Fruit fly (Drosophila melanogaster) whole organism, embryonic: ENCODE measurements around the gene Lcp65Ad.

ENCODE experiments used
- Atf3 ChIP-seq: fragments of 200-800 bp; sonication (Bioruptor generic); optimal IDR thresholded peaks from 3 replicates; lab custom pipeline; 2016; ENCODE audit warnings: missing biosample characterization, missing genetic modification characterization
- Atf6 ChIP-seq: fragments of 200-800 bp; sonication (Bioruptor generic); IDR thresholded peaks from 2 replicates; pipeline ENCODE4 v1.3.6; 2022; ENCODE audit warnings: missing biosample characterization, missing genetic modification characterization
- B-H1 ChIP-seq: fragments of 200-800 bp; sonication (Bioruptor generic); IDR thresholded peaks from 3 replicates; pipeline ENCODE4 v1.3.6; 2022; ENCODE audit warnings: missing biosample characterization, missing genetic modification characterization
- B-H2 ChIP-seq: fragments of 200-800 bp; sonication (Bioruptor generic); optimal IDR thresholded peaks from 2 replicates; lab custom pipeline; 2018; ENCODE audit warnings: missing biosample characterization, mild to moderate bottlenecking, missing genetic modification characterization
- Bteb2 ChIP-seq: fragments of 200-800 bp; sonication (Bioruptor generic); optimal IDR thresholded peaks from 2 replicates; lab custom pipeline; 2016; ENCODE audit warnings: missing biosample characterization, missing genetic modification characterization
- CG10147 ChIP-seq: fragments of 200-800 bp; sonication (Bioruptor generic); optimal IDR thresholded peaks from 2 replicates; lab custom pipeline; 2019; ENCODE audit warnings: missing biosample characterization, mild to moderate bottlenecking, missing genetic modification characterization, moderate library complexity
- CG1024 ChIP-seq: fragments of 200-800 bp; sonication (Bioruptor generic); IDR thresholded peaks from 2 replicates; pipeline ENCODE4 v1.3.6; 2022; ENCODE audit warnings: missing biosample characterization, missing genetic modification characterization
- CG10565 ChIP-seq: fragments of 200-800 bp; sonication (Bioruptor generic); optimal IDR thresholded peaks from 3 replicates; lab custom pipeline; 2016; ENCODE audit warnings: missing biosample characterization, mild to moderate bottlenecking, missing genetic modification characterization
- CG11247 ChIP-seq: fragments of 200-800 bp; sonication (Bioruptor generic); IDR thresholded peaks from 2 replicates; pipeline ENCODE4 v1.3.6; 2022; ENCODE audit warnings: missing biosample characterization, missing genetic modification characterization
- CG13894 ChIP-seq: fragments of 200-800 bp; sonication (Bioruptor generic); optimal IDR thresholded peaks from 3 replicates; lab custom pipeline; 2018; ENCODE audit warnings: missing biosample characterization, mild to moderate bottlenecking, missing genetic modification characterization, moderate library complexity
- CG15011 ChIP-seq: fragments of 200-800 bp; sonication (Bioruptor generic); optimal IDR thresholded peaks from 3 replicates; lab custom pipeline; 2018; ENCODE audit warnings: missing biosample characterization, mild to moderate bottlenecking, missing genetic modification characterization
- CG15479 ChIP-seq: fragments of 200-800 bp; sonication (Bioruptor generic); optimal IDR thresholded peaks from 3 replicates; lab custom pipeline; 2019; ENCODE audit warnings: missing biosample characterization, mild to moderate bottlenecking, missing genetic modification characterization, moderate library complexity
- CG1602 ChIP-seq: fragments of 200-800 bp; sonication (Bioruptor generic); optimal IDR thresholded peaks from 3 replicates; lab custom pipeline; 2016; ENCODE audit warnings: missing biosample characterization, missing genetic modification characterization
- CG17186 ChIP-seq: fragments of 200-800 bp; sonication (Bioruptor generic); optimal IDR thresholded peaks from 3 replicates; lab custom pipeline; 2017; ENCODE audit warnings: missing biosample characterization, missing genetic modification reagents, missing genetic modification characterization
- CG17802 ChIP-seq: fragments of 200-800 bp; sonication (Bioruptor generic); optimal IDR thresholded peaks from 2 replicates; lab custom pipeline; 2018; ENCODE audit warnings: missing biosample characterization, mild to moderate bottlenecking, missing genetic modification characterization, moderate library complexity
- CG2875 ChIP-seq: fragments of 200-800 bp; sonication (Bioruptor generic); optimal IDR thresholded peaks from 2 replicates; lab custom pipeline; 2017; ENCODE audit warnings: missing biosample characterization, mild to moderate bottlenecking, missing genetic modification characterization, missing genetic modification reagents
- CG3281 ChIP-seq: fragments of 200-800 bp; sonication (Bioruptor generic); optimal IDR thresholded peaks from 3 replicates; lab custom pipeline; 2017; ENCODE audit warnings: missing biosample characterization, mild to moderate bottlenecking, missing genetic modification characterization
- CG4617 ChIP-seq: fragments of 200-800 bp; sonication (Bioruptor generic); optimal IDR thresholded peaks from 3 replicates; lab custom pipeline; 2016; ENCODE audit warnings: missing biosample characterization, missing genetic modification characterization, borderline replicate concordance
- CG6254 ChIP-seq: fragments of 200-800 bp; sonication (Bioruptor generic); optimal IDR thresholded peaks from 3 replicates; lab custom pipeline; 2017; ENCODE audit warnings: mild to moderate bottlenecking, missing biosample characterization, missing genetic modification reagents, missing genetic modification characterization
- CG7271 ChIP-seq: fragments of 200-800 bp; sonication (Bioruptor generic); optimal IDR thresholded peaks from 2 replicates; lab custom pipeline; 2018; ENCODE audit warnings: missing biosample characterization, mild to moderate bottlenecking, missing genetic modification characterization, moderate library complexity
- CkIIα-i1 ChIP-seq: fragments of 200-800 bp; sonication (Bioruptor generic); IDR thresholded peaks from 2 replicates; pipeline ENCODE4 v1.3.6; 2022; ENCODE audit warnings: missing biosample characterization, missing genetic modification characterization
- CrebB ChIP-seq: fragments of 200-800 bp; sonication (Bioruptor generic); optimal IDR thresholded peaks from 3 replicates; lab custom pipeline; 2018; ENCODE audit warnings: missing biosample characterization, mild to moderate bottlenecking, missing genetic modification characterization
- Dad ChIP-seq: fragments of 200-800 bp; sonication (Bioruptor generic); optimal IDR thresholded peaks from 3 replicates; lab custom pipeline; 2016; ENCODE audit warnings: missing biosample characterization, missing genetic modification characterization
- Doc3 ChIP-seq: fragments of 200-800 bp; sonication (Bioruptor generic); IDR thresholded peaks from 3 replicates; pipeline ENCODE4 v1.3.6; 2022; ENCODE audit warnings: missing biosample characterization, missing genetic modification characterization; ENCODE audit not compliant: partially characterized antibody
- HLH3B ChIP-seq: fragments of 200-800 bp; sonication (Bioruptor generic); IDR thresholded peaks from 2 replicates; pipeline ENCODE4 v1.3.6; 2022; ENCODE audit warnings: missing biosample characterization, missing genetic modification characterization
- HLH54F ChIP-seq: fragments of 200-800 bp; sonication (Bioruptor generic); optimal IDR thresholded peaks from 3 replicates; lab custom pipeline; 2016; ENCODE audit warnings: missing biosample characterization, missing genetic modification characterization
- Hey ChIP-seq: fragments of 200-800 bp; sonication (Bioruptor generic); optimal IDR thresholded peaks from 3 replicates; lab custom pipeline; 2018; ENCODE audit warnings: missing biosample characterization, mild to moderate bottlenecking, missing genetic modification characterization
- Max ChIP-seq: fragments of 200-800 bp; sonication (Bioruptor generic); optimal IDR thresholded peaks from 2 replicates; lab custom pipeline; 2016; ENCODE audit warnings: missing biosample characterization, mild to moderate bottlenecking, missing genetic modification characterization
- NFAT ChIP-seq: fragments of 200-800 bp; sonication (Bioruptor generic); IDR thresholded peaks from 2 replicates; pipeline ENCODE4 v1.3.6; 2022; ENCODE audit warnings: missing biosample characterization, missing genetic modification characterization
- Ptx1 ChIP-seq: fragments of 200-800 bp; sonication (Bioruptor generic); IDR thresholded peaks from 2 replicates; pipeline ENCODE4 v1.3.6; 2022; ENCODE audit warnings: missing biosample characterization, missing genetic modification characterization
- Ravus ChIP-seq: fragments of 200-800 bp; sonication (Bioruptor generic); IDR thresholded peaks from 2 replicates; pipeline ENCODE4 v1.3.6; 2022; ENCODE audit warnings: missing biosample characterization, missing genetic modification characterization
- Ssrp ChIP-seq: fragments of 200-800 bp; sonication (Bioruptor generic); optimal IDR thresholded peaks from 2 replicates; lab custom pipeline; 2018; ENCODE audit warnings: missing biosample characterization, mild to moderate bottlenecking, missing genetic modification characterization, moderate library complexity
- Stat92E ChIP-seq, 3 experiments: fragments of >200 bp in 2 of 3; fragments of 200-800 bp in 1 of 3; sonication (Bioruptor generic) in 1 of 3; optimal IDR thresholded peaks; 2 replicates each; lab custom pipeline; 2017 to 2019; ENCODE audit warnings: missing biosample characterization in 3 of 3, missing genetic modification characterization in 3 of 3, mild to moderate bottlenecking in 1 of 3, moderate library complexity in 1 of 3
- Usf ChIP-seq: fragments of 200-800 bp; sonication (Bioruptor generic); optimal IDR thresholded peaks from 2 replicates; lab custom pipeline; 2017; ENCODE audit warnings: missing genotype, missing biosample characterization, missing genetic modification characterization
- ara ChIP-seq: fragments of 200-800 bp; sonication (Bioruptor generic); IDR thresholded peaks from 2 replicates; pipeline ENCODE4 v1.3.6; 2022; ENCODE audit warnings: missing biosample characterization, missing genetic modification characterization
- ase ChIP-seq: fragments of 200-800 bp; sonication (Bioruptor generic); IDR thresholded peaks from 3 replicates; pipeline ENCODE4 v1.3.6; 2022; ENCODE audit warnings: missing biosample characterization, missing genetic modification characterization
- cas ChIP-seq: fragments of 200-800 bp; sonication (Bioruptor generic); IDR thresholded peaks from 2 replicates; pipeline ENCODE4 v1.3.6; 2022; ENCODE audit warnings: missing biosample characterization, missing genetic modification characterization
- chif ChIP-seq, 2 experiments: fragments of 200-800 bp; sonication (Bioruptor generic); optimal IDR thresholded peaks; 3 replicates each; lab custom pipeline; 2016; ENCODE audit warnings: missing biosample characterization in 2 of 2, missing genetic modification characterization in 2 of 2
- cwo ChIP-seq: fragments of 200-800 bp; sonication (Bioruptor generic); optimal IDR thresholded peaks from 3 replicates; lab custom pipeline; 2017; ENCODE audit warnings: missing biosample characterization, missing genetic modification characterization, mild to moderate bottlenecking, moderate library complexity, missing genetic modification reagents
- en ChIP-seq: fragments of 200-800 bp; sonication (Bioruptor generic); optimal IDR thresholded peaks from 2 replicates; lab custom pipeline; 2016; ENCODE audit warnings: missing biosample characterization, missing genetic modification characterization
- ftz-f1 ChIP-seq: fragments of 200-800 bp; sonication (Bioruptor generic); optimal IDR thresholded peaks from 2 replicates; lab custom pipeline; 2016; ENCODE audit warnings: missing biosample characterization, missing genetic modification characterization
- gsb-n ChIP-seq: fragments of 200-800 bp; sonication (Bioruptor generic); optimal IDR thresholded peaks from 3 replicates; lab custom pipeline; 2018; ENCODE audit warnings: missing biosample characterization, mild to moderate bottlenecking, missing genetic modification characterization
- h ChIP-seq: fragments of >200 bp; optimal IDR thresholded peaks from 2 replicates; lab custom pipeline; 2017
- kah ChIP-seq: fragments of 200-800 bp; sonication (Bioruptor generic); optimal IDR thresholded peaks from 2 replicates; lab custom pipeline; 2018; ENCODE audit warnings: missing biosample characterization, mild to moderate bottlenecking, missing genetic modification characterization
- p53 ChIP-seq: fragments of 200-800 bp; sonication (Bioruptor generic); optimal IDR thresholded peaks from 2 replicates; lab custom pipeline; 2016; ENCODE audit warnings: missing biosample characterization, missing genetic modification characterization
- pan ChIP-seq, 4 experiments: fragments of >200 bp in 3 of 4; fragments of 200-800 bp in 1 of 4; sonication (Bioruptor generic) in 1 of 4; optimal IDR thresholded peaks in 3 of 4; IDR thresholded peaks in 1 of 4; 2 replicates each; pipeline versions ENCODE4 v1.3.6 to Lab custom; 2017 to 2022; ENCODE audit warnings: missing biosample characterization in 2 of 4, missing genetic modification characterization in 2 of 4, mixed read lengths in 1 of 4
- run ChIP-seq: fragments of 200-800 bp; sonication (Bioruptor generic); optimal IDR thresholded peaks from 3 replicates; lab custom pipeline; 2018; ENCODE audit warnings: missing biosample characterization, mild to moderate bottlenecking, missing genetic modification characterization
- sob ChIP-seq: fragments of 200-800 bp; sonication (Bioruptor generic); IDR thresholded peaks from 2 replicates; pipeline ENCODE4 v1.3.6; 2022; ENCODE audit warnings: missing biosample characterization, missing genetic modification characterization
- stwl ChIP-seq: fragments of 200-800 bp; sonication (Bioruptor generic); optimal IDR thresholded peaks from 3 replicates; lab custom pipeline; 2018; ENCODE audit warnings: missing biosample characterization, mild to moderate bottlenecking, missing genetic modification characterization, moderate library complexity
- twi ChIP-seq: fragments of 200-800 bp; optimal IDR thresholded peaks from 2 replicates; lab custom pipeline; 2019; ENCODE audit warnings: missing biosample characterization, mild to moderate bottlenecking, missing genetic modification characterization, moderate library complexity

The Lcp65Ad gene

dm6 chr3L:6184884-6185438 is 41.8 kb downstream of the Lcp65Ad start, which contains the start of the genes D19B and CG43293 (continued):
- TF ChIP-seq CG10565 (no peak), Atf6 (GFP tag; lab: Robert Waterston, UW) (peak; percentile 91), CG3281 (GFP tag; lab: Kevin White, UChicago) (peak; percentile 85), CrebB (tag; lab: Kevin White, UChicago) (peak; percentile 81), gsb-n (tag; lab: Kevin White, UChicago) (peak; percentile 82), CG1602 (GFP tag; lab: Kevin White, UChicago) (peak; percentile 88), HLH54F (GFP tag; lab: Kevin White, UChicago) (peak; percentile 91), run (tag; lab: Kevin White, UChicago) (no peak), CG17186 (GFP tag; lab: Kevin White, UChicago) (peak; percentile 58), sob (GFP tag; lab: Robert Waterston, UW) (peak; percentile 87), CG2875 (peak; percentile 72), CG10147 (GFP tag; lab: Kevin White, UChicago) (peak; percentile 70), HLH3B (peak; percentile 91), CG6254 (GFP tag; lab: Kevin White, UChicago) (peak; percentile 77), ara (GFP tag; lab: Robert Waterston, UW) (peak; percentile 88), B-H2 (GFP tag; lab: Kevin White, UChicago) (peak; percentile 87), Ravus (peak; percentile 61), CkIIα-i1 (GFP tag; lab: Robert Waterston, UW) (peak; percentile 43; the same call in 1 of the 2 replicates), NFAT (GFP tag; lab: Robert Waterston, UW) (peak; percentile 96), pan (optimal IDR thresholded peaks at IDR 0.05; lab: Kevin White, UChicago) (peak in 1 of 2 experiments; percentile 36), pan (GFP tag; optimal IDR thresholded peaks at IDR 0.05 in 1 of 2, IDR thresholded peaks at IDR 0.05 in 1 of 2) (peak in 1 of 2 experiments; percentile 92), CG11247 (GFP tag; lab: Robert Waterston, UW) (peak; percentile 95), CG1024 (peak; percentile 86), en (GFP tag; lab: Kevin White, UChicago) (peak; percentile 33), h (lab: Kevin White, UChicago) (no peak), chif (GFP tag; optimal IDR thresholded peaks at IDR 0.05; lab: Kevin White, UChicago) (peak; percentile 80 to 87), Dad (GFP tag; lab: Kevin White, UChicago) (peak; percentile 80), cas (GFP tag; lab: Robert Waterston, UW) (peak; percentile 81), Stat92E (GFP tag; optimal IDR thresholded peaks at IDR 0.05; lab: Kevin White, UChicago) (no peak), Ssrp (peak; percentile 81), Doc3 (GFP tag; lab: Robert Waterston, UW) (no peak), Atf3 (GFP tag; lab: Kevin White, UChicago) (peak; percentile 77), p53 (peak; percentile 81), cwo (GFP tag; lab: Kevin White, UChicago) (peak; percentile 81), CG15011 (GFP tag; lab: Kevin White, UChicago) (no peak), Hey (peak; percentile 23), CG17802 (tag; lab: Kevin White, UChicago) (peak; percentile 60), kah (GFP tag; lab: Kevin White, UChicago) (peak; percentile 63), CG15479 (GFP tag; lab: Kevin White, UChicago) (peak; percentile 31), Bteb2 (peak; percentile 78), Usf (GFP tag; lab: Kevin White, UChicago) (peak; percentile 72), ase (GFP tag; lab: Robert Waterston, UW) (peak; percentile 92), Max (GFP tag; lab: Kevin White, UChicago) (peak; percentile 78), CG7271 (no peak), stwl (tag; lab: Kevin White, UChicago) (peak; percentile 90), Ptx1 (GFP tag; lab: Robert Waterston, UW) (peak; percentile 94), CG4617 (GFP tag; lab: Kevin White, UChicago) (peak; percentile 82), twi (tag; lab: Kevin White, UChicago) (peak; percentile 70), CG13894 (peak; percentile 84), ftz-f1 (GFP tag; lab: Kevin White, UChicago) (peak; percentile 79), B-H1 (GFP tag; lab: Robert Waterston, UW) (peak; percentile 89)
